Fruit fly (Drosophila melanogaster): ENCODE measurements around the gene CG1998.

DNA sequence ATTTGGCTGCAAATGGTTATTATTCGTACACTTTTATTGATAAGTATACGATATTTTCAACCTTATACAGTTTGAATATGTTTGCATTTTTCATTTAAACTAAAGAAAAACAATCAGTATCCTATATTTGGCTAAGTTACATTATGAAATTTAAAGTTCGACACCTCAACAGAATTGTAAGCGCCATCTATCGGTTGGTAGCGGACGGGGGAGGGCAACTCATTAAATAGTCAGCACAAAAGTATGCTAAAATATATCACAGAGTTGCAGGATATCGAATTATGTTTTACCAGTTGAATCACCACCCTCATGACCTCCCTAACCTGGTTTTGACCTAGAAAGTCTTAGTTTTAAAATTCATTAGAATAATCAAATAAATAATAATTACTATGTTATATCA lies 11.6 kb downstream of the CG1998 start:
- TF ChIP-seq CG8478 (optimal IDR thresholded peaks at IDR 0.05): no peak
- peak; percentile 88 to 90 for TF ChIP-seq CTCF (optimal IDR thresholded peaks at IDR 0.05)

Data from S2 (cell line).